Fruit fly (Drosophila melanogaster) whole organism, embryonic: Measurements from ENCODE around the gene CG13088.

Source experiments
- CG10267 ChIP-seq: fragments of 200-800 bp; sonication (Bioruptor generic); optimal IDR thresholded peaks from 2 replicates; lab custom pipeline; 2018; ENCODE audit warnings: missing biosample characterization, mild to moderate bottlenecking, missing genetic modification characterization, moderate library complexity
- CG11504 ChIP-seq: fragments of 200-800 bp; sonication (Bioruptor generic); optimal IDR thresholded peaks from 3 replicates; lab custom pipeline; 2019; ENCODE audit warnings: missing biosample characterization, mild to moderate bottlenecking, missing genetic modification characterization, moderate library complexity
- CG6813 ChIP-seq: fragments of 200-800 bp; sonication (Bioruptor generic); optimal IDR thresholded peaks from 2 replicates; lab custom pipeline; 2017; ENCODE audit warnings: missing biosample characterization, missing genetic modification characterization, mild to moderate bottlenecking, moderate library complexity, missing genetic modification reagents
- CoRest ChIP-seq: fragments of 200-800 bp; sonication (Bioruptor generic); optimal IDR thresholded peaks from 3 replicates; lab custom pipeline; 2018; ENCODE audit warnings: missing biosample characterization, mild to moderate bottlenecking, missing genetic modification characterization, moderate library complexity
- Mrtf ChIP-seq: fragments of 200-800 bp; sonication (Bioruptor generic); IDR thresholded peaks from 3 replicates; pipeline ENCODE4 v1.3.6; 2022; ENCODE audit warnings: missing biosample characterization, missing genetic modification characterization
- ash1 ChIP-seq: fragments of 200-800 bp; sonication (Bioruptor generic); optimal IDR thresholded peaks from 2 replicates; lab custom pipeline; 2018; ENCODE audit warnings: missing biosample characterization, mild to moderate bottlenecking, missing genetic modification characterization
- bbx ChIP-seq: fragments of 200-800 bp; sonication (Bioruptor generic); IDR thresholded peaks from 2 replicates; pipeline ENCODE4 v1.3.6; 2022; ENCODE audit warnings: missing biosample characterization, missing genetic modification characterization; ENCODE audit not compliant: partially characterized antibody
- dan ChIP-seq: fragments of 200-800 bp; sonication (Bioruptor generic); IDR thresholded peaks from 2 replicates; pipeline ENCODE4 v1.3.6; 2022; ENCODE audit warnings: missing biosample characterization, missing genetic modification characterization
- eve ChIP-seq, 2 experiments: fragments of >200 bp; optimal IDR thresholded peaks; 2 replicates each; lab custom pipeline; 2017; ENCODE audit warnings: missing biosample characterization in 2 of 2, missing genetic modification characterization in 2 of 2
- salm ChIP-seq: fragments of 200-800 bp; sonication (Bioruptor generic); optimal IDR thresholded peaks from 2 replicates; lab custom pipeline; 2018; ENCODE audit warnings: missing biosample characterization, mild to moderate bottlenecking, missing genetic modification characterization

dm6 chr2L:8514748-8515147 lies 26.0 kb downstream of the CG13088 start, which contains the start of the genes CG13097 and PIG-U:
- no peak; the same call in 2 of the 3 replicates for TF ChIP-seq Mrtf (GFP tag; lab: Robert Waterston, UW)
- peak; percentile 34 for TF ChIP-seq salm (tag; lab: Kevin White, UChicago)
- TF ChIP-seq CG10267 (tag; lab: Kevin White, UChicago), result peak; percentile 84
- TF ChIP-seq ash1, result no peak
- peak; percentile 81 for TF ChIP-seq bbx
- TF ChIP-seq CG6813 (GFP tag; lab: Kevin White, UChicago), result peak; percentile 57
- no peak for TF ChIP-seq eve (GFP tag; optimal IDR thresholded peaks at IDR 0.05; lab: Kevin White, UChicago)
- TF ChIP-seq dan (GFP tag; lab: Robert Waterston, UW), result no peak
- TF ChIP-seq CG11504 (tag; lab: Kevin White, UChicago), result no peak
- TF ChIP-seq CoRest, result peak; percentile 84
